Fruit fly (Drosophila melanogaster) whole organism, embryonic: ENCODE data around the gene mib1.

ENCODE experiments used
- Bdp1 ChIP-seq: fragments of 200-800 bp; sonication (Bioruptor generic); optimal IDR thresholded peaks from 3 replicates; lab custom pipeline; 2016; ENCODE audit warnings: missing biosample characterization, missing genetic modification characterization
- Bgb ChIP-seq: fragments of 200-800 bp; sonication (Bioruptor generic); IDR thresholded peaks from 2 replicates; pipeline ENCODE4 v1.3.6; 2022; ENCODE audit warnings: missing biosample characterization, missing genetic modification characterization; ENCODE audit not compliant: partially characterized antibody
- Blimp-1 ChIP-seq: fragments of 200-800 bp; sonication (Bioruptor generic); optimal IDR thresholded peaks from 3 replicates; lab custom pipeline; 2018; ENCODE audit warnings: missing biosample characterization, missing genetic modification characterization, mild to moderate bottlenecking, moderate library complexity, missing genetic modification reagents
- CG10979 ChIP-seq: fragments of 200-800 bp; sonication (Bioruptor generic); optimal IDR thresholded peaks from 2 replicates; lab custom pipeline; 2018; ENCODE audit warnings: missing biosample characterization, mild to moderate bottlenecking, missing genetic modification characterization, moderate library complexity
- CG11560 ChIP-seq: fragments of 200-800 bp; sonication (Bioruptor generic); IDR thresholded peaks from 3 replicates; pipeline ENCODE4 v1.3.6; 2022; ENCODE audit warnings: missing biosample characterization, missing genetic modification characterization
- CG12104 ChIP-seq: fragments of 200-800 bp; sonication (Bioruptor generic); optimal IDR thresholded peaks from 3 replicates; lab custom pipeline; 2016; ENCODE audit warnings: missing biosample characterization, missing genetic modification characterization
- CG14014 ChIP-seq: fragments of 200-800 bp; sonication (Bioruptor generic); IDR thresholded peaks from 2 replicates; pipeline ENCODE4 v1.3.6; 2022; ENCODE audit warnings: missing biosample characterization, missing genetic modification characterization
- CG14710 ChIP-seq: fragments of 200-800 bp; sonication (Bioruptor generic); optimal IDR thresholded peaks from 3 replicates; lab custom pipeline; 2019; ENCODE audit warnings: missing biosample characterization, mild to moderate bottlenecking, missing genetic modification characterization, moderate library complexity
- CG15269 ChIP-seq: fragments of 200-800 bp; sonication (Bioruptor generic); optimal IDR thresholded peaks from 2 replicates; lab custom pipeline; 2018; ENCODE audit warnings: missing biosample characterization, mild to moderate bottlenecking, missing genetic modification characterization, moderate library complexity
- CG15514 ChIP-seq: fragments of 200-800 bp; sonication (Bioruptor generic); optimal IDR thresholded peaks from 3 replicates; lab custom pipeline; 2017; ENCODE audit warnings: missing biosample characterization, missing genetic modification characterization, mild to moderate bottlenecking, moderate library complexity, missing genetic modification reagents
- CG15601 ChIP-seq: fragments of 200-800 bp; sonication (Bioruptor generic); optimal IDR thresholded peaks from 3 replicates; lab custom pipeline; 2019; ENCODE audit warnings: missing biosample characterization, mild to moderate bottlenecking, missing genetic modification characterization, moderate library complexity
- CG17612 ChIP-seq: fragments of 200-800 bp; sonication (Bioruptor generic); IDR thresholded peaks from 2 replicates; pipeline ENCODE4 v1.3.6; 2022; ENCODE audit warnings: missing biosample characterization, missing genetic modification characterization
- CG17802 ChIP-seq: fragments of 200-800 bp; sonication (Bioruptor generic); optimal IDR thresholded peaks from 2 replicates; lab custom pipeline; 2018; ENCODE audit warnings: missing biosample characterization, mild to moderate bottlenecking, missing genetic modification characterization, moderate library complexity
- CG17829 ChIP-seq: fragments of 200-800 bp; optimal IDR thresholded peaks from 2 replicates; lab custom pipeline; 2019; ENCODE audit warnings: missing biosample characterization, mild to moderate bottlenecking, missing genetic modification characterization, moderate library complexity
- CG2199 ChIP-seq: fragments of 200-800 bp; sonication (Bioruptor generic); IDR thresholded peaks from 3 replicates; pipeline ENCODE4 v1.3.6; 2022; ENCODE audit warnings: missing biosample characterization, missing genetic modification characterization
- CG2678 ChIP-seq: fragments of 200-800 bp; sonication (Bioruptor generic); optimal IDR thresholded peaks from 3 replicates; lab custom pipeline; 2019; ENCODE audit warnings: missing biosample characterization, mild to moderate bottlenecking, missing genetic modification characterization, moderate library complexity
- CG2712 ChIP-seq: fragments of 200-800 bp; optimal IDR thresholded peaks from 3 replicates; lab custom pipeline; 2019; ENCODE audit warnings: missing biosample characterization, mild to moderate bottlenecking, missing genetic modification characterization, moderate library complexity
- CG2889 ChIP-seq: fragments of 200-800 bp; sonication (Bioruptor generic); IDR thresholded peaks from 3 replicates; pipeline ENCODE4 v1.3.6; 2022; ENCODE audit warnings: missing biosample characterization, missing genetic modification characterization
- CG30403 ChIP-seq: fragments of 200-800 bp; sonication (Bioruptor generic); optimal IDR thresholded peaks from 3 replicates; lab custom pipeline; 2016; ENCODE audit warnings: missing biosample characterization, missing genetic modification characterization
- CG31441 ChIP-seq: fragments of 200-800 bp; sonication (Bioruptor generic); IDR thresholded peaks from 2 replicates; pipeline ENCODE4 v1.3.6; 2022; ENCODE audit warnings: missing biosample characterization, missing genetic modification characterization
- CG3847 ChIP-seq: fragments of 200-800 bp; sonication (Bioruptor generic); IDR thresholded peaks from 2 replicates; pipeline ENCODE4 v1.3.6; 2022; ENCODE audit warnings: missing biosample characterization, missing genetic modification characterization
- CG4820 ChIP-seq: fragments of 200-800 bp; sonication (Bioruptor generic); optimal IDR thresholded peaks from 3 replicates; lab custom pipeline; 2016; ENCODE audit warnings: missing biosample characterization, missing genetic modification characterization
- CG7963 ChIP-seq: fragments of 200-800 bp; sonication (Bioruptor generic); IDR thresholded peaks from 3 replicates; pipeline ENCODE4 v1.3.6; 2022; ENCODE audit warnings: missing biosample characterization, missing genetic modification characterization; ENCODE audit not compliant: partially characterized antibody
- H15 ChIP-seq: fragments of 200-800 bp; sonication (Bioruptor generic); IDR thresholded peaks from 3 replicates; pipeline ENCODE4 v1.3.6; 2022; ENCODE audit warnings: missing biosample characterization, missing genetic modification characterization
- Hey ChIP-seq: fragments of 200-800 bp; sonication (Bioruptor generic); optimal IDR thresholded peaks from 3 replicates; lab custom pipeline; 2018; ENCODE audit warnings: missing biosample characterization, mild to moderate bottlenecking, missing genetic modification characterization
- Hr51 ChIP-seq, 2 experiments: fragments of 200-800 bp; sonication (Bioruptor generic); optimal IDR thresholded peaks; 2 replicates in 1 of 2; 3 replicates in 1 of 2; lab custom pipeline; 2016 to 2018; ENCODE audit warnings: missing biosample characterization in 2 of 2, missing genetic modification characterization in 2 of 2, mild to moderate bottlenecking in 1 of 2, moderate library complexity in 1 of 2
- MTF-1 ChIP-seq: fragments of 200-800 bp; sonication (Bioruptor generic); optimal IDR thresholded peaks from 2 replicates; lab custom pipeline; 2018; ENCODE audit warnings: missing biosample characterization, mild to moderate bottlenecking, missing genetic modification characterization, borderline replicate concordance
- Mad ChIP-seq: fragments of 200-800 bp; sonication (Bioruptor generic); optimal IDR thresholded peaks from 2 replicates; lab custom pipeline; 2016; ENCODE audit warnings: missing biosample characterization, missing genetic modification characterization
- NK7.1 ChIP-seq: fragments of 200-800 bp; sonication (Bioruptor generic); optimal IDR thresholded peaks from 3 replicates; lab custom pipeline; 2016; ENCODE audit warnings: missing biosample characterization, missing genetic modification characterization
- Scr ChIP-seq: fragments of 200-800 bp; sonication (Bioruptor generic); IDR thresholded peaks from 2 replicates; pipeline ENCODE4 v1.3.6; 2022; ENCODE audit warnings: missing biosample characterization, missing genetic modification characterization; ENCODE audit not compliant: partially characterized antibody
- Xbp1 ChIP-seq: fragments of 200-800 bp; sonication (Bioruptor generic); optimal IDR thresholded peaks from 3 replicates; lab custom pipeline; 2016; ENCODE audit warnings: missing biosample characterization, mild to moderate bottlenecking, missing genetic modification characterization
- abd-A ChIP-seq: fragments of 200-800 bp; sonication (Bioruptor generic); optimal IDR thresholded peaks from 3 replicates; lab custom pipeline; 2019; ENCODE audit warnings: missing biosample characterization, mild to moderate bottlenecking, missing genetic modification characterization, moderate library complexity
- ash1 ChIP-seq: fragments of 200-800 bp; sonication (Bioruptor generic); optimal IDR thresholded peaks from 2 replicates; lab custom pipeline; 2018; ENCODE audit warnings: missing biosample characterization, mild to moderate bottlenecking, missing genetic modification characterization
- chinmo ChIP-seq: fragments of 200-800 bp; sonication (Bioruptor generic); IDR thresholded peaks from 4 replicates; pipeline ENCODE4 v1.3.6; 2022; ENCODE audit warnings: missing biosample characterization, missing genetic modification characterization; ENCODE audit not compliant: partially characterized antibody
- danr ChIP-seq: fragments of 200-800 bp; sonication (Bioruptor generic); IDR thresholded peaks from 2 replicates; pipeline ENCODE4 v1.3.6; 2022; ENCODE audit warnings: missing biosample characterization, missing genetic modification characterization
- dpn ChIP-seq, 2 experiments: fragments of 200-800 bp; sonication (Bioruptor generic); optimal IDR thresholded peaks; 3 replicates each; lab custom pipeline; 2016; ENCODE audit warnings: missing biosample characterization in 2 of 2, missing genetic modification characterization in 2 of 2
- eve ChIP-seq, 2 experiments: fragments of >200 bp; optimal IDR thresholded peaks; 2 replicates each; lab custom pipeline; 2017; ENCODE audit warnings: missing biosample characterization in 2 of 2, missing genetic modification characterization in 2 of 2
- gro ChIP-seq: fragments of 200-800 bp; sonication (Bioruptor generic); optimal IDR thresholded peaks from 2 replicates; lab custom pipeline; 2016; ENCODE audit warnings: missing biosample characterization, missing genetic modification characterization
- hb ChIP-seq: fragments of 200-800 bp; sonication (Bioruptor generic); IDR thresholded peaks from 3 replicates; pipeline ENCODE4 v1.3.6; 2022; ENCODE audit warnings: missing biosample characterization, missing genetic modification characterization; ENCODE audit not compliant: partially characterized antibody
- kah ChIP-seq: fragments of 200-800 bp; sonication (Bioruptor generic); optimal IDR thresholded peaks from 2 replicates; lab custom pipeline; 2018; ENCODE audit warnings: missing biosample characterization, mild to moderate bottlenecking, missing genetic modification characterization
- nmo ChIP-seq: fragments of 200-800 bp; sonication (Bioruptor generic); optimal IDR thresholded peaks from 2 replicates; lab custom pipeline; 2018; ENCODE audit warnings: missing biosample characterization, mild to moderate bottlenecking, missing genetic modification characterization, moderate library complexity
- nom ChIP-seq: fragments of 200-800 bp; sonication (Bioruptor generic); optimal IDR thresholded peaks from 2 replicates; lab custom pipeline; 2017; ENCODE audit warnings: missing biosample characterization, missing genetic modification characterization, mild to moderate bottlenecking, moderate library complexity, missing genetic modification reagents
- pho ChIP-seq: fragments of 200-800 bp; sonication (Bioruptor generic); optimal IDR thresholded peaks from 2 replicates; lab custom pipeline; 2016; ENCODE audit warnings: missing biosample characterization, missing genetic modification characterization
- pros ChIP-seq: fragments of 200-800 bp; sonication (Bioruptor generic); optimal IDR thresholded peaks from 3 replicates; lab custom pipeline; 2019; ENCODE audit warnings: missing biosample characterization, mild to moderate bottlenecking, missing genetic modification characterization, moderate library complexity
- sim ChIP-seq: fragments of 200-800 bp; sonication (Bioruptor generic); IDR thresholded peaks from 2 replicates; pipeline ENCODE4 v1.3.6; 2022; ENCODE audit warnings: missing biosample characterization, missing genetic modification characterization
- tgo ChIP-seq: fragments of 200-800 bp; sonication (Bioruptor generic); IDR thresholded peaks from 3 replicates; pipeline ENCODE4 v1.3.6; 2022; ENCODE audit warnings: missing biosample characterization, missing genetic modification characterization
- unpg ChIP-seq: fragments of 200-800 bp; sonication (Bioruptor generic); optimal IDR thresholded peaks from 3 replicates; lab custom pipeline; 2018; ENCODE audit warnings: missing biosample characterization, mild to moderate bottlenecking, missing genetic modification characterization, moderate library complexity
- zen ChIP-seq: fragments of 200-800 bp; sonication (Bioruptor generic); optimal IDR thresholded peaks from 3 replicates; lab custom pipeline; 2018; ENCODE audit warnings: missing biosample characterization, mild to moderate bottlenecking, missing genetic modification characterization, moderate library complexity

mib1 gene

DNA sequence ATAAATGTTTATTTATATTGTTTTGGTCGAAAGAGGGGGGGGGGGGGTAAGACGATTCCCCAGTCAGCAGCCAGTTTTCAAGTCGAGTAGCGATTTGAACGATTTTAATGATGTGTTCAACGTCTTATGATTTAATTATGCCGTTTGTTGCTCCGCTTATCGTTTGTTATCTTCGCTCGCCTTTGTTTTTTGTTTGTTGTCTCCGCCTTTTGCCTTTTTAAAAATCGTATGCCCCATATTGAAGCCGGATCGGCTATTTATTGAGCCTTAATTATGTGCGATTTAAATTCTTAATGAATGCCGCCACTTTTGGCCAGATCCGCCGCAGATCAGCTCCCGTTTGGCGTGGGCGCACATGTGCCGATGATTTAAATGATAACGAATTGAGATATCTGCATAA is 2.9 kb upstream of the mib1 start (continued):
- TF ChIP-seq CG3847 (GFP tag; lab: Robert Waterston, UW), result no peak
- no peak for TF ChIP-seq Scr (GFP tag; lab: Robert Waterston, UW)
- no peak for TF ChIP-seq CG7963 (GFP tag; lab: Robert Waterston, UW)
- TF ChIP-seq pros (GFP tag; lab: Kevin White, UChicago), result peak; percentile 53
- TF ChIP-seq chinmo (GFP tag; lab: Robert Waterston, UW), result 0 out of 4 replicates have a peak, but pooled peaks have one; percentile 31
- TF ChIP-seq nom, result no peak
- no peak for TF ChIP-seq zen
- no peak for TF ChIP-seq pho (GFP tag; lab: Kevin White, UChicago)
- no peak for TF ChIP-seq CG17612 (GFP tag; lab: Robert Waterston, UW)
- TF ChIP-seq CG2199 (GFP tag; lab: Robert Waterston, UW), result no peak
- no peak; the same call in 1 of the 2 replicates for TF ChIP-seq sim (GFP tag; lab: Robert Waterston, UW)
- no peak for TF ChIP-seq MTF-1 (GFP tag; lab: Kevin White, UChicago)
- no peak for TF ChIP-seq tgo (GFP tag; lab: Robert Waterston, UW)
- TF ChIP-seq Mad, result no peak
- no peak for TF ChIP-seq ash1 (GFP tag; lab: Kevin White, UChicago)
- no peak for TF ChIP-seq Bgb (GFP tag; lab: Robert Waterston, UW)
- TF ChIP-seq Blimp-1, result no peak
- no peak for TF ChIP-seq CG30403 (GFP tag; lab: Kevin White, UChicago)
- TF ChIP-seq CG15601 (tag; lab: Kevin White, UChicago), result no peak
- TF ChIP-seq CG4820 (GFP tag; lab: Kevin White, UChicago), result no peak
- no peak for TF ChIP-seq Hey (tag; lab: Kevin White, UChicago)
- no peak for TF ChIP-seq Bdp1 (GFP tag; lab: Kevin White, UChicago)
- peak; percentile 50 for TF ChIP-seq CG15269 (tag; lab: Kevin White, UChicago)
- no peak for TF ChIP-seq CG14014 (GFP tag; lab: Robert Waterston, UW)
- TF ChIP-seq CG2678, result no peak

dm6 chr3L:16013198-16013982 is 1.8 kb upstream of the mib1 start:
- TF ChIP-seq H15 (GFP tag; lab: Robert Waterston, UW), result no peak
- no peak for TF ChIP-seq CG12104 (GFP tag; lab: Kevin White, UChicago)
- TF ChIP-seq dpn (GFP tag; optimal IDR thresholded peaks at IDR 0.05; lab: Kevin White, UChicago), result no peak
- TF ChIP-seq zen, result no peak
- TF ChIP-seq CG11560, result no peak
- no peak for TF ChIP-seq danr (GFP tag; lab: Robert Waterston, UW)
- no peak for TF ChIP-seq unpg (GFP tag; lab: Kevin White, UChicago)
- TF ChIP-seq Hr51 (GFP tag; optimal IDR thresholded peaks at IDR 0.05; lab: Kevin White, UChicago), result peak in 1 of 2 experiments; percentile 55
- TF ChIP-seq CG17802 (tag; lab: Kevin White, UChicago), result no peak
- peak; percentile 50 for TF ChIP-seq CG2678
- TF ChIP-seq CG2889, result no peak
- no peak for TF ChIP-seq eve (GFP tag; optimal IDR thresholded peaks at IDR 0.05; lab: Kevin White, UChicago)
- no peak for TF ChIP-seq Xbp1
- TF ChIP-seq kah (GFP tag; lab: Kevin White, UChicago), result no peak
- peak; percentile 63 for TF ChIP-seq abd-A (tag; lab: Kevin White, UChicago)
- peak; percentile 57 for TF ChIP-seq CG17829 (tag; lab: Kevin White, UChicago)
- TF ChIP-seq hb (GFP tag; lab: Robert Waterston, UW), result no peak
- peak; percentile 9 for TF ChIP-seq gro (GFP tag; lab: Kevin White, UChicago)
- TF ChIP-seq CG2712, result peak; percentile 70
- no peak for TF ChIP-seq CG15514
- peak; percentile 35 for TF ChIP-seq CG10979 (tag; lab: Kevin White, UChicago)
- peak; percentile 46 for TF ChIP-seq nmo (GFP tag; lab: Kevin White, UChicago)
- TF ChIP-seq CG14710 (tag; lab: Kevin White, UChicago), result peak; percentile 48
- TF ChIP-seq CG31441 (GFP tag; lab: Robert Waterston, UW), result peak; percentile 63
- TF ChIP-seq NK7.1, result no peak
